Fruit fly (Drosophila melanogaster): ENCODE results near the gene CG7557.

- TF ChIP-seq GATAd (GFP tag; optimal IDR thresholded peaks at IDR 0.05) (no peak), Hnf4 (GFP tag; optimal IDR thresholded peaks at IDR 0.05) (no peak), usp (GFP tag; optimal IDR thresholded peaks at IDR 0.05) (no peak), h (GFP tag; optimal IDR thresholded peaks at IDR 0.05) (no peak), dl (GFP tag; optimal IDR thresholded peaks at IDR 0.05; ENCODE audit: insufficient read depth in 1 of 2, partially characterized antibody in 2 of 2) (no peak), psq (GFP tag; optimal IDR thresholded peaks at IDR 0.05) (no peak), Hr83 (GFP tag; optimal IDR thresholded peaks at IDR 0.05; ENCODE audit: poor library complexity, severe bottlenecking) (no peak), Abd-B (GFP tag; optimal IDR thresholded peaks at IDR 0.05) (no peak), Jra (GFP tag; optimal IDR thresholded peaks at IDR 0.05) (no peak), Rel (GFP tag; optimal IDR thresholded peaks at IDR 0.05) (no peak), Rel (tag; optimal IDR thresholded peaks at IDR 0.05) (no peak), OdsH (GFP tag; optimal IDR thresholded peaks at IDR 0.05) (no peak), woc (GFP tag; optimal IDR thresholded peaks at IDR 0.05) (no peak), N (GFP tag; optimal IDR thresholded peaks at IDR 0.05) (no peak), HLH106 (tag; optimal IDR thresholded peaks at IDR 0.05) (no peak)
Observed at dm6 chr3L:11417273-11418040, 27.5 kb upstream of the CG7557 start.

Data from whole organism, wandering third instar larva.